Worm (Caenorhabditis elegans): ENCODE results near the gene sre-3.

ce11 chrII:7408192-7408591, 22.6 kb downstream of the sre-3 start, which contains the start of gene srd-55:
- TF ChIP-seq nhr-237 (tag; optimal IDR thresholded peaks at IDR 0.05) (no peak), fos-1 (tag; optimal IDR thresholded peaks at IDR 0.05) (no peak), nhr-12 (tag; optimal IDR thresholded peaks at IDR 0.05) (no peak), tbx-2 (tag; optimal IDR thresholded peaks at IDR 0.05) (no peak), unc-30 (tag; optimal IDR thresholded peaks at IDR 0.05) (no peak), nhr-84 (tag; optimal IDR thresholded peaks at IDR 0.05) (no peak), dpl-1 (GFP tag; optimal IDR thresholded peaks at IDR 0.05) (no peak), snpc-4 (tag; optimal IDR thresholded peaks at IDR 0.05) (no peak), skn-1 (tag; optimal IDR thresholded peaks at IDR 0.05) (no peak), mep-1 (tag; optimal IDR thresholded peaks at IDR 0.05) (no peak), tlp-1 (tag; optimal IDR thresholded peaks at IDR 0.05) (no peak), nhr-11 (tag; optimal IDR thresholded peaks at IDR 0.05) (no peak), ceh-82 (tag; optimal IDR thresholded peaks at IDR 0.05) (no peak)

Measured in whole organism, L1 larva.